Fruit fly (Drosophila melanogaster): ENCODE measurements around the gene CG4360.
A peak's percentile ranks its signal among the peaks of the same experiment; 100 is the strongest.

Gene CG4360

dm6 chr3R:20292030-20292879, 35.5 kb downstream of the CG4360 start (continued):
- TF ChIP-seq CG10669 (GFP tag; optimal IDR thresholded peaks at IDR 0.05) (peak; percentile 83), svp (GFP tag) (peak; percentile 90), CG1621 (tag; optimal IDR thresholded peaks at IDR 0.05) (peak; percentile 42), CG32006 (GFP tag; optimal IDR thresholded peaks at IDR 0.05) (no peak), Sox14 (GFP tag; optimal IDR thresholded peaks at IDR 0.05) (peak; percentile 86), ss (GFP tag; optimal IDR thresholded peaks at IDR 0.05) (peak; percentile 75 to 84), Blimp-1 (GFP tag; optimal IDR thresholded peaks at IDR 0.05) (peak; percentile 48), fd85E (GFP tag; optimal IDR thresholded peaks at IDR 0.05) (no peak), fkh (GFP tag; optimal IDR thresholded peaks at IDR 0.05) (no peak), CG3032 (tag; optimal IDR thresholded peaks at IDR 0.05) (peak; percentile 86), CG10631 (GFP tag; optimal IDR thresholded peaks at IDR 0.05) (peak; percentile 91), pdm3 (GFP tag; optimal IDR thresholded peaks at IDR 0.05) (no peak), CG9139 (GFP tag; optimal IDR thresholded peaks at IDR 0.05) (peak; percentile 42), achi (GFP tag; optimal IDR thresholded peaks at IDR 0.05) (peak; percentile 82), Eip75B (GFP tag; optimal IDR thresholded peaks at IDR 0.05) (peak; percentile 90), CG15336 (GFP tag; IDR thresholded peaks at IDR 0.05) (no peak), dsx (GFP tag; optimal IDR thresholded peaks at IDR 0.05; ENCODE audit: poor library complexity, severe bottlenecking) (peak; percentile 78), CG6276 (GFP tag; optimal IDR thresholded peaks at IDR 0.05) (no peak), spab (GFP tag; optimal IDR thresholded peaks at IDR 0.05) (peak; percentile 87), vri (GFP tag; optimal IDR thresholded peaks at IDR 0.05) (no peak), CG7368 (GFP tag; optimal IDR thresholded peaks at IDR 0.05) (no peak), topi (GFP tag; optimal IDR thresholded peaks at IDR 0.05) (peak; percentile 89), Eip78C (GFP tag) (peak; percentile 96), Gug (GFP tag; IDR thresholded peaks at IDR 0.05) (no peak), CG8319 (GFP tag; optimal IDR thresholded peaks at IDR 0.05) (no peak), Met (GFP tag; optimal IDR thresholded peaks at IDR 0.05) (no peak), Eip93F (GFP tag; optimal IDR thresholded peaks at IDR 0.05) (no peak), dac (GFP tag; optimal IDR thresholded peaks at IDR 0.05) (no peak), CG6854 (GFP tag; optimal IDR thresholded peaks at IDR 0.05) (no peak), lz (GFP tag; optimal IDR thresholded peaks at IDR 0.05) (peak; percentile 88), OdsH (GFP tag; optimal IDR thresholded peaks at IDR 0.05) (no peak), Sox102F (GFP tag; optimal IDR thresholded peaks at IDR 0.05) (peak; percentile 64), CG4318 (GFP tag; optimal IDR thresholded peaks at IDR 0.05) (peak; percentile 19), Hr39 (GFP tag; optimal IDR thresholded peaks at IDR 0.05) (peak; percentile 84), fd59A (GFP tag; optimal IDR thresholded peaks at IDR 0.05) (peak; percentile 92), Hr38 (GFP tag; optimal IDR thresholded peaks at IDR 0.05) (no peak), esn (GFP tag; optimal IDR thresholded peaks at IDR 0.05) (peak; percentile 91), salr (GFP tag; optimal IDR thresholded peaks at IDR 0.05) (peak; percentile 59 to 86), CG31627 (GFP tag; optimal IDR thresholded peaks at IDR 0.05) (peak; percentile 86), Smox (GFP tag; optimal IDR thresholded peaks at IDR 0.05) (peak; percentile 82), Hr4 (GFP tag; optimal IDR thresholded peaks at IDR 0.05) (no peak), Sox15 (GFP tag; optimal IDR thresholded peaks at IDR 0.05) (peak; percentile 82)
